Fruit fly (Drosophila melanogaster) Kc167 (cell line): Measurements from ENCODE around the gene CG13855.

Experiments
- h ChIP-seq: fragments of >200 bp; optimal IDR thresholded peaks from 3 replicates; lab custom pipeline; 2018; ENCODE audit warnings: missing external identifiers
- ttk ChIP-seq: sonication (Bioruptor generic); optimal IDR thresholded peaks from 2 replicates; lab custom pipeline; 2017; ENCODE audit warnings: missing external identifiers

DNA sequence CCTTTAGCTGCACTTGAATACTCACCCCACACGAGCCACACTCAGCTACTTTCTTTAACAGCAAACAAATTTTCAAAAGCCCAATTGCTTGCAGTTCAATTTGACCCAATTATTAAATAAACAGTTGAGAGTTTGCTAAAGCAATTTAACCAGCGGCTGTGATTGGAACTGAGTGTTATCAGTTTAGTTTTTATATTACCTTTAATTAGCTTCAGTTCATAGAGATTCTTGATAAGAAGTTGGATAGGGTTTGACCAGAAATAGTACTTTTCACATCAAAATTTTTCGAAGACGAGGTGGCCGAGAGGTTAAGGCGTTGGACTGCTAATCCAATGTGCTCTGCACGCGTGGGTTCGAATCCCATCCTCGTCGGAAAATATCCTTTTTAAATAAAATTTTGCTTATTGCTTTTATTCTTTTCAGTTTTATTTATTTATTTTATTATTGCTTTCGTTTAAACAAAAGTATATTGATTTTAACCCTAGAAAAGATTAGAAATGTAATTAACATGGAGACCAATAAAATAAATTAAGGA, 9.4 kb upstream of the CG13855 start:
- no peak for TF ChIP-seq h (lab: Kevin White, UChicago)
- TF ChIP-seq ttk (lab: Kevin White, UChicago), result no peak
